Fruit fly (Drosophila melanogaster): Measurements from ENCODE around the gene CG33285.

Gene CG33285

dm6 chr3L:21041952-21042933, 46.5 kb downstream of the CG33285 start (continued):
- TF ChIP-seq dpn (GFP tag; optimal IDR thresholded peaks at IDR 0.05) (peak in 1 of 2 experiments; percentile 37), unpg (GFP tag; optimal IDR thresholded peaks at IDR 0.05) (peak; percentile 31), vvl (GFP tag; IDR thresholded peaks at IDR 0.05) (0 out of 2 replicates have a peak, but pooled peaks have one; percentile 36), H15 (GFP tag; IDR thresholded peaks at IDR 0.05) (peak; percentile 18; the same call in 1 of the 3 replicates), CG3726 (GFP tag; IDR thresholded peaks at IDR 0.05) (no peak), schlank (tag; optimal IDR thresholded peaks at IDR 0.05) (no peak), CG10959 (GFP tag; IDR thresholded peaks at IDR 0.05) (no peak), Rfx (GFP tag; IDR thresholded peaks at IDR 0.05) (peak; percentile 45), Hsf (GFP tag; optimal IDR thresholded peaks at IDR 0.05) (peak; percentile 6), CG11085 (GFP tag; IDR thresholded peaks at IDR 0.05) (0 out of 2 replicates have a peak, but pooled peaks have one; percentile 6), Dbx (GFP tag; IDR thresholded peaks at IDR 0.05) (no peak), CG6689 (GFP tag; IDR thresholded peaks at IDR 0.05) (0 out of 2 replicates have a peak, but pooled peaks have one; percentile 12), Kr (GFP tag; optimal IDR thresholded peaks at IDR 0.05) (no peak), esg (GFP tag; conservative IDR thresholded peaks at IDR 0.05) (0 out of 2 replicates have a peak, but pooled peaks have one; percentile 13), sisA (GFP tag; IDR thresholded peaks at IDR 0.05) (0 out of 2 replicates have a peak, but pooled peaks have one; percentile 5), Aef1 (GFP tag; IDR thresholded peaks at IDR 0.05) (peak; percentile 16; the same call in 1 of the 3 replicates), ranshi (GFP tag; IDR thresholded peaks at IDR 0.05) (0 out of 2 replicates have a peak, but pooled peaks have one; percentile 15), org-1 (GFP tag; optimal IDR thresholded peaks at IDR 0.05) (peak; percentile 15), eve (GFP tag; optimal IDR thresholded peaks at IDR 0.05) (peak in 1 of 2 experiments; percentile 46), ssp (GFP tag; IDR thresholded peaks at IDR 0.05) (no peak), CG1233 (GFP tag; optimal IDR thresholded peaks at IDR 0.05) (no peak), CG17328 (GFP tag; IDR thresholded peaks at IDR 0.05) (no peak), Dip3 (GFP tag; optimal IDR thresholded peaks at IDR 0.05) (peak; percentile 15), seq (GFP tag; IDR thresholded peaks at IDR 0.05) (peak; percentile 47; the same call in 1 of the 2 replicates), disco-r (GFP tag; optimal IDR thresholded peaks at IDR 0.05) (no peak), gem (tag; optimal IDR thresholded peaks at IDR 0.05) (peak; percentile 50), CG5180 (GFP tag; optimal IDR thresholded peaks at IDR 0.05) (peak; percentile 7), Sox102F (GFP tag; optimal IDR thresholded peaks at IDR 0.05) (peak; percentile 21), CG6175 (GFP tag; IDR thresholded peaks at IDR 0.05) (0 out of 3 replicates have a peak, but pooled peaks have one; percentile 32), her (GFP tag; optimal IDR thresholded peaks at IDR 0.05) (no peak), CG7372 (GFP tag; IDR thresholded peaks at IDR 0.05) (0 out of 2 replicates have a peak, but pooled peaks have one; percentile 7), lab (GFP tag; optimal IDR thresholded peaks at IDR 0.05) (peak; percentile 44), ato (GFP tag; IDR thresholded peaks at IDR 0.05; ENCODE audit: partially characterized antibody) (no peak), CG14710 (tag; optimal IDR thresholded peaks at IDR 0.05) (no peak), CG2712 (tag; optimal IDR thresholded peaks at IDR 0.05) (no peak), gro (GFP tag; optimal IDR thresholded peaks at IDR 0.05) (peak; percentile 18), tap (tag; optimal IDR thresholded peaks at IDR 0.05) (peak; percentile 34), exex (tag; optimal IDR thresholded peaks at IDR 0.05) (no peak), ems (GFP tag; optimal IDR thresholded peaks at IDR 0.05) (no peak), CG12299 (tag; optimal IDR thresholded peaks at IDR 0.05) (no peak), tio (GFP tag; optimal IDR thresholded peaks at IDR 0.05) (peak; percentile 3), ash1 (GFP tag; optimal IDR thresholded peaks at IDR 0.05) (no peak), hkb (optimal IDR thresholded peaks at IDR 0.05) (no peak), hkb (GFP tag; IDR thresholded peaks at IDR 0.05) (peak; percentile 32; the same call in 1 of the 2 replicates), CG15073 (GFP tag; optimal IDR thresholded peaks at IDR 0.05) (no peak), Meics (GFP tag; optimal IDR thresholded peaks at IDR 0.05) (peak; percentile 51), ro (GFP tag; IDR thresholded peaks at IDR 0.05) (no peak), lmd (GFP tag; IDR thresholded peaks at IDR 0.05) (peak; percentile 53; the same call in 1 of the 2 replicates)

Measured in whole organism, embryonic.